Worm (Caenorhabditis elegans) whole organism, L4 larva: Measurements from ENCODE around the gene F43C11.12.

Experiments
- F10B5.3 ChIP-seq: sonication (generic microtip); optimal IDR thresholded peaks from 2 replicates; lab custom pipeline; 2016; ENCODE audit warnings: mild to moderate bottlenecking, missing genetic modification characterization, missing compliant biosample characterization
- aha-1 ChIP-seq: fragments of 150-350 bp; peaks from one replicate; lab custom pipeline; 2014; ENCODE audit warnings: missing biosample characterization, missing genetic modification characterization
- ama-1 ChIP-seq: fragments of 150-350 bp; optimal IDR thresholded peaks from 2 replicates; lab custom pipeline; 2014; ENCODE audit warnings: inconsistent platforms, mixed read lengths
- dpl-1 ChIP-seq: fragments of 150-350 bp; optimal IDR thresholded peaks from 2 replicates; lab custom pipeline; 2014; ENCODE audit warnings: missing biosample characterization, missing genetic modification reagents, missing genetic modification characterization
- hlh-11 ChIP-seq: fragments of 200-800 bp; sonication (Bioruptor generic); optimal IDR thresholded peaks from 2 replicates; lab custom pipeline; 2018; ENCODE audit warnings: mild to moderate bottlenecking, missing genetic modification characterization, missing compliant biosample characterization
- jun-1 ChIP-seq: fragments of 150-350 bp; optimal IDR thresholded peaks from 2 replicates; lab custom pipeline; 2014; ENCODE audit warnings: missing biosample characterization, missing genetic modification reagents, missing genetic modification characterization
- lsy-2 ChIP-seq, 2 experiments: fragments of 150-350 bp in 1 of 2; sonication (generic microtip) in 1 of 2; optimal IDR thresholded peaks; 2 replicates each; lab custom pipeline; 2014 to 2017; ENCODE audit warnings: missing biosample characterization in 2 of 2, missing genetic modification characterization in 2 of 2
- nhr-237 ChIP-seq: sonication (generic microtip); optimal IDR thresholded peaks from 2 replicates; lab custom pipeline; 2017; ENCODE audit warnings: missing biosample characterization, missing genetic modification characterization
- pqm-1 ChIP-seq: sonication (generic microtip); optimal IDR thresholded peaks from 2 replicates; lab custom pipeline; 2017; ENCODE audit warnings: missing biosample characterization, missing genetic modification characterization
- skn-1 ChIP-seq: fragments of 150-350 bp; optimal IDR thresholded peaks from 2 replicates; lab custom pipeline; 2014; ENCODE audit warnings: missing biosample characterization, missing genetic modification characterization
- unc-39 ChIP-seq: sonication (generic microtip); optimal IDR thresholded peaks from 2 replicates; lab custom pipeline; 2017; ENCODE audit warnings: missing biosample characterization, missing genetic modification characterization
- ztf-11 ChIP-seq: fragments of 150-350 bp; optimal IDR thresholded peaks from 2 replicates; lab custom pipeline; 2014; ENCODE audit warnings: missing biosample characterization, missing genetic modification characterization

DNA sequence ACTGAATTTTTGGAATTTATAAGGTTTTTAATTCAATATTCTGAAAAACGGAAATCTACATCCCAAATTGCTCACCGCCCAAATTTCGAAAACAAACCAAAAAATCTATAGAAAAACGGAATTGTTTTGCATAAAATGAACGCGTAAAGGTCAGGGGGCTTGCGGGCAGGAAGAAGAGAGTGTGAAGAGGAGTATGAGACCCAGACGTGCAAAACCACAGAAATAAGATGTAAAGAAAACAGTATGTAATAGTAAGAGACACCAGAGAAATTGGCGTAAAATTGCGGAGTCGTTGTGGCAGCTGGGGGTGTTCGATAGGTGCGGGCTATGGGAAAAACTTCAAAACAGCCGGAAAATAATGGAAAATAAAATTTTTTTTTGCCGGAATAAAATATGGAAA is 25.5 kb downstream of the F43C11.12 start:
- TF ChIP-seq F10B5.3 (tag; lab: Kevin White, UChicago): no peak
- no peak for TF ChIP-seq hlh-11 (tag; lab: Kevin White, UChicago)
- no peak for TF ChIP-seq pqm-1 (tag; lab: Kevin White, UChicago)
- TF ChIP-seq nhr-237: no peak
- TF ChIP-seq jun-1 (tag; lab: Kevin White, UChicago): no peak
- TF ChIP-seq skn-1 (tag; lab: Kevin White, UChicago): no peak
- peak; percentile 76 for TF ChIP-seq aha-1 (tag; lab: Kevin White, UChicago)
- no peak for TF ChIP-seq unc-39 (tag; lab: Kevin White, UChicago)
- peak in 1 of 2 experiments; percentile 38 for TF ChIP-seq lsy-2 (tag; optimal IDR thresholded peaks at IDR 0.05; lab: Kevin White, UChicago)
- TF ChIP-seq dpl-1 (GFP tag; lab: Kevin White, UChicago): no peak
- no peak for TF ChIP-seq ama-1 (lab: Kevin White, UChicago)
- TF ChIP-seq ztf-11: no peak
